Fruit fly (Drosophila melanogaster): ENCODE measurements around the gene chp.

dm6 chr3R:31168429-31168828, 42.1 kb downstream of the chp start:
- TF ChIP-seq Lhr (GFP tag; optimal IDR thresholded peaks at IDR 0.05) (no peak), gem (tag; optimal IDR thresholded peaks at IDR 0.05) (no peak), chif (GFP tag; optimal IDR thresholded peaks at IDR 0.05) (no peak), NC2β (GFP tag; optimal IDR thresholded peaks at IDR 0.05) (no peak), HLH54F (GFP tag; optimal IDR thresholded peaks at IDR 0.05) (no peak), luna (GFP tag; optimal IDR thresholded peaks at IDR 0.05) (no peak), CG42726 (GFP tag; IDR thresholded peaks at IDR 0.05; ENCODE audit: partially characterized antibody) (no peak), CG15601 (tag; optimal IDR thresholded peaks at IDR 0.05) (no peak), CG10543 (GFP tag; optimal IDR thresholded peaks at IDR 0.05) (no peak)

Measured in whole organism, embryonic.